Fruit fly (Drosophila melanogaster) S2 (cell line): ENCODE data around the gene CG31676.

Source experiments
- CG8478 ChIP-seq: fragments of >200 bp; optimal IDR thresholded peaks from 2 replicates; lab custom pipeline; 2018
- CTCF ChIP-seq, 2 experiments: fragments of >200 bp; optimal IDR thresholded peaks; 2 replicates each; lab custom pipeline; 2018

Gene CG31676

DNA sequence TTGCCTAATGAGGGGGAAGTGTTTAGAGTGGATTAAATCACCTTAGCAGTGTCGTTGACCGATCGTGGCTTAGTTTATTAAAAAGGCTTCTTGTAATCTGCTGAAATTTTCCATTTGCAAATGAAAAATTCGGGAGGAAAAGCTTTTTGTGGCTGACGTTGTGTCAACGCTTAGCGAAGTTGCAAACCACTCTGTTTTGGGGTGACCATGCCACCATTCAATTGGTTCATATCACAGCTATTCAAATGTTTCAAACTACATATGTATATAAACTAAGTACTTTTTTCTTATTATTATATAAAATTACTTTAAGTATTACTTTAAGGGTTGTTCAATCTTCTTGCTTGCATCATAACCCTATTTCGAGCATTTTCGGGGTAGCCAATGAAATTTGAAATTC, 11.0 kb downstream of the CG31676 start:
- TF ChIP-seq CTCF (optimal IDR thresholded peaks at IDR 0.05; lab: Kevin White, UChicago) = peak in 1 of 2 experiments; percentile 54
- no peak for TF ChIP-seq CG8478 (lab: Kevin White, UChicago)

DNA sequence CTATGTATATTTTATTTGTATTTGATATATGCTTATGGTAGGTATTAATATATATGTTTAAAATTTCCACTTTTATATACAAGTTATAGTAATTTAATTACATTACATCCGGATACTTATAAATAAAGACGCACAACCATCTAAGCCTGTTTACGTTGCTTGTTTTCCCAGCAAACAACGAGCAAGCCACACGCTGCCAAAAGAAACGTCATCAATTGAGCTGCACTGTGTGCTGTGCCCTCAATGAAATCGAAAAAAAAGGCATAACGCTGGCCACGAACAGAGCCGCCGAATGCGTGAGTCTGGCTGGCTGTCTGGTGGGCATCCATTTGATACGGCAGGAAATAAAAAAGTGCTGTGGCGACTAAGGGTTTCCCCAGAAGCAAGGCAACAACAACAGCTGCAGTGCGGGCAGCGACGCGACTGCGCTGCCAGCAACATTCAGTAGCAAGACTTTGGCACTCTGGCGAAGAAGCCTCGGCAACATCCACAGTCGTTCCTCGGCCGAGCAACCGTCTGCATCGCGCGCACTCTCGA, 11.6 kb downstream of the CG31676 start, which contains the start of gene twit:
twit (plus strand) TSS at position 487 of the 537 bp plus-strand sequence.
- no peak for TF ChIP-seq CG8478 (lab: Kevin White, UChicago)
- no peak for TF ChIP-seq CTCF (optimal IDR thresholded peaks at IDR 0.05; lab: Kevin White, UChicago)

dm6 chr2L:20857791-20858190, 17.2 kb downstream of the CG31676 start, which contains the start of gene CG14400:
TSS of gene CG14400 (minus strand) at chr2L:20857891.
- TF ChIP-seq CTCF (optimal IDR thresholded peaks at IDR 0.05; lab: Kevin White, UChicago) (no peak), CG8478 (lab: Kevin White, UChicago) (no peak)

- TF ChIP-seq CTCF (optimal IDR thresholded peaks at IDR 0.05; lab: Kevin White, UChicago) = no peak
- no peak for TF ChIP-seq CG8478 (lab: Kevin White, UChicago)
Measured at dm6 chr2L:20858371-20859340, 18.1 kb downstream of the CG31676 start, which contains the start of gene bero. TSS of gene bero (plus strand) at chr2L:20858695.

- no peak for TF ChIP-seq CG8478 (lab: Kevin White, UChicago)
- no peak for TF ChIP-seq CTCF (optimal IDR thresholded peaks at IDR 0.05; lab: Kevin White, UChicago)
Measured at dm6 chr2L:20864764-20865265, 24.3 kb downstream of the CG31676 start, which contains the start of gene CG9338. TSS of gene CG9338 (plus strand) at chr2L:20865215.

DNA sequence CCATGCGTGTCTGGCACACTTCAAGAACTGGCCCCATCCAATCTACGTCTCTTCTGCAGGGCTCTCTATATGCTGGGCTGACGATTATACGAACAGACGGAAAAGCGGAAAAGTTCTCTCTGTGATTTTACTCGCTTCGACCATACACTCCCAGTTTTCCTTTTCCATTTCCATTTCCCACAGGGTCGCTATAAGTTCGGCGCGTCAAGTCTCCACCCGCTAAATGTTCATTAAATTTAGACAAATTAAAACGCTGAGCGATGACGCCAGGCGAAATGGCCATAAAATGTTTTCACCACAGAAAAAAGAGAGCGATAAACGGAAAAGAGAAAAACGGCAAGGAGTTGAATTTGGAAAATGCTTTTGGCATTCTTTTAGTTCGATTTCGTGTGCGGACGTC, 26.8 kb downstream of the CG31676 start, which contains the start of gene CG31675:
CG31675 (plus strand) TSS at position 375 of the 400 bp plus-strand sequence.
- no peak for TF ChIP-seq CTCF (optimal IDR thresholded peaks at IDR 0.05; lab: Kevin White, UChicago)
- TF ChIP-seq CG8478 (lab: Kevin White, UChicago) = no peak

DNA sequence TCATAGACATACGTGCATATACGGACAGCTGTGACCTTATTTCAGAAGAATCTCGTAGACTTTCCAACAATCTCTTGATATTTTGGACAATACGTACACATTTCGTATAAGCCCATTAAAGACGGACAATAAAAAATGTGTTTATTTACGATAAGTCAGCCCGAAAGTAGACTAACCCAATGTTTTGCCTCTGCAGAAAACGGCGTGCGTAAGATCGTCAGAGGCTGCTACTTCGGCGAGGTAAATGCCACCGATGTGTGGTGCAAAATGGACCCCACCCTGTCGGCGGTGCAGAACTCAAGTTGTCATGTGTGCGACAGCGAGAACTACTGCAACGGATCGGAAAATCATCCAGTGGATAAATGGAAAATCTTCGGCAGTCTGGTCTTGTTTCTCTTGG, 28.4 kb downstream of the CG31676 start:
- TF ChIP-seq CG8478 (lab: Kevin White, UChicago) (no peak), CTCF (optimal IDR thresholded peaks at IDR 0.05; lab: Kevin White, UChicago) (no peak)

DNA sequence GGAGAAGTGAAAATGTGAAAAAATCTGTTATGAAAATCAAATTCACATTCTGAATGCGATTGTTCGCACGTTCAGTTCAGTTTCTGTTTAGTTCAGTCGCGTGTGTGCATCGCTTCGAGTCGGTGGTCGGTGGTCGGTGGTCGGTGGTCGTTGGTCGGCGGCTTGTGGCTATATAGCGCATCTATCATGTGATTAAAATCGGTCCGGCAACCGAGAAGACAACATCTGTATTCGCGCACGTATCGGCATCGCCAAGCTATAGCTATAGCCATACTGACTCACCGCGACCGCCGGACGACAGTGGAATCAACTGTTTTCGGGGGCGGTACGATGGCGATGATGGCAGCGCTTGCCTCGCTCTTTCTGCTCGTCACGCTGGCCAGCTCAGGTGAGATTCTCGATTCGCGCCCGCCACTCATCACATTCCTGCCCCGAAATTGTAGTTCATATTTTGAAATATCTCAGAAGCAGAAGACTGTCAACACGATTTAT, 29.3 kb downstream of the CG31676 start, which contains the start of gene CG14401:
CG14401 (plus strand) TSS at position 51 of the 492 bp plus-strand sequence.
- TF ChIP-seq CTCF (optimal IDR thresholded peaks at IDR 0.05; lab: Kevin White, UChicago) (no peak), CG8478 (lab: Kevin White, UChicago) (no peak)

- TF ChIP-seq CTCF (optimal IDR thresholded peaks at IDR 0.05; lab: Kevin White, UChicago) = peak in 1 of 2 experiments; percentile 26
- TF ChIP-seq CG8478 (lab: Kevin White, UChicago) = no peak
Measured at dm6 chr2L:20874514-20874913, 34.0 kb downstream of the CG31676 start.

DNA sequence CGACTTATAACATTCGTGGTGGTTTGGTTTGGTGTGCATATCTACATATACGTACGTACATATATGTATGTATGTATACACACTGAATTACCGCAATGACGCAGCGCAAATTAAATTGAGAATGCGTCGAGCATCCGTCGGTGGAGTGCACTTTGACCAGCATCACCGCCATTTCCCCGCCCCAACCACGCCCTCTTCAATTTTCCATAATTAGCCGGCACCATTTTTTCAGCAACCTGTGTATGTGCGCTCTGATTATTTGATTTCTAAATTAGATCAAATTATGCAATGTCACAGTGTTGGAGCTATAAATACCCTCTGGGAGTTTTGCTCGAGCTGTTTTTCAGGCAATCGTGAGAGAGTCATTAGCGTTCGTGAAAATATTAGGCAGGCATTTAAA, 37.5 kb downstream of the CG31676 start:
- no peak for TF ChIP-seq CG8478 (lab: Kevin White, UChicago)
- TF ChIP-seq CTCF (optimal IDR thresholded peaks at IDR 0.05; lab: Kevin White, UChicago) = no peak

DNA sequence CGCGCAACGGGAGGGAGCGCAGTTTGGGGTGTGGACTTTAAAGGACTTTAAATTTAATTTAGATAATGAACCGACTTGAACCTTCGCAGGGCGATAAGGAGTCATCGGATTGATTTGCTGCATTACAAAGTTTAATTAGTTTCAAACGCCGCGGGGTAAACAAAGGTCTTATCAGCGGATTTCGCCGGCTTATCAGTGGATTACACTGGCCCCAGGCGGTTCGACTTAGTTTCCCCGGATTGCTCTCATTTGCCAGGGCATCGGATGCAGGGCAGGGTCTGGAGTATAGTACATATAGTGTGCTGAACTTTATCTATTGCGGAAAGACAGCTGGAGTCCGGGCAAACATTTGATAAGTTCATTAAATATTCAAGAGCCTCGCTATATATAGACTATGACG, 37.9 kb downstream of the CG31676 start:
- no peak for TF ChIP-seq CG8478 (lab: Kevin White, UChicago)
- TF ChIP-seq CTCF (optimal IDR thresholded peaks at IDR 0.05; lab: Kevin White, UChicago) = no peak

DNA sequence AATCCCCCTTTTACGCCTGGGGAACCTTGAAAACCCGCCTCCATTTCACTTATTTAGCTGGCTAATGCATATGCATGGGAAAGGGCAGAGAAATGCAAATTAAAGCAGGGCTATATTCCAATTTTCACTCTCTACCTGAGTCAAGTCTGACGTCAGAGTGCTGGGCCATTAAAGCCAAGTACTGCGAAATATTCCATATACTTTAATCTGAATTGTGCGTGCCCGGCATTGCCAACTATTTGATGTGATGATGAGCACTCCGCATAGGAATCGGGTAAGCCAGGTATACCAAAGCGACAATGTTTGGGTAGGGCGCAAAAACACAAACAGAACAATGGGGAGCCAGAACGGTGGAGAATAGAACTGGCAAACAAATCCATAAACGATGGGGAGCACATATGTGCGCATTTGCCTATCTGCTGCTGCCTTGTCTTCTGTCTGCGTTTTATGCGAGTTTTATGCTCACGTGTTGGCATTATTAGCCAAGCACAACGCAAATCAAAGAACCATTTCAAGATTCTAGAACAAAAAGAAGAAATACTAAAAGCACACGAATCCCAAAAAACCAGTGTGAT, 39.1 kb downstream of the CG31676 start:
- TF ChIP-seq CG8478 (lab: Kevin White, UChicago) (no peak), CTCF (optimal IDR thresholded peaks at IDR 0.05; lab: Kevin White, UChicago) (no peak)

dm6 chr2L:20880476-20880875, 39.9 kb downstream of the CG31676 start:
- no peak for TF ChIP-seq CG8478 (lab: Kevin White, UChicago)
- no peak for TF ChIP-seq CTCF (optimal IDR thresholded peaks at IDR 0.05; lab: Kevin White, UChicago)
